Worm (Caenorhabditis elegans) whole organism, late embryonic: ENCODE data around the gene str-138.

Experiments used
- C08G9.2 ChIP-seq: sonication (generic microtip); optimal IDR thresholded peaks from 2 replicates; lab custom pipeline; 2016; ENCODE audit warnings: mild to moderate bottlenecking, missing genetic modification characterization, moderate library complexity, missing compliant biosample characterization
- K02D7.2 ChIP-seq: sonication (generic microtip); optimal IDR thresholded peaks from 2 replicates; lab custom pipeline; 2017; ENCODE audit warnings: mild to moderate bottlenecking, missing genetic modification characterization, missing compliant biosample characterization
- K09A11.1 ChIP-seq: sonication (generic microtip); optimal IDR thresholded peaks from 2 replicates; lab custom pipeline; 2017; ENCODE audit warnings: antibody characterized with exemption, mild to moderate bottlenecking, missing genetic modification characterization, missing compliant biosample characterization; ENCODE audit not compliant: insufficient read depth
- T23F11.4 ChIP-seq: fragments of 200-800 bp; sonication (Bioruptor generic); optimal IDR thresholded peaks from 2 replicates; lab custom pipeline; 2018; ENCODE audit warnings: mild to moderate bottlenecking, missing genetic modification characterization, missing compliant biosample characterization
- Y22D7AL.16 ChIP-seq: sonication (generic microtip); optimal IDR thresholded peaks from 2 replicates; lab custom pipeline; 2016; ENCODE audit warnings: missing genetic modification characterization, missing compliant biosample characterization
- ahr-1 ChIP-seq: sonication (generic microtip); optimal IDR thresholded peaks from 2 replicates; lab custom pipeline; 2016; ENCODE audit warnings: missing genetic modification characterization, missing compliant biosample characterization
- ceh-19 ChIP-seq: fragments of 200-800 bp; sonication (Bioruptor generic); optimal IDR thresholded peaks from 2 replicates; lab custom pipeline; 2018; ENCODE audit warnings: mild to moderate bottlenecking, missing genetic modification characterization, missing compliant biosample characterization
- ceh-2 ChIP-seq: sonication (generic microtip); optimal IDR thresholded peaks from 2 replicates; lab custom pipeline; 2016; ENCODE audit warnings: missing genotype, missing genetic modification characterization, missing compliant biosample characterization
- ceh-30 ChIP-seq: fragments of 150-350 bp; optimal IDR thresholded peaks from 2 replicates; lab custom pipeline; 2014; ENCODE audit warnings: missing biosample characterization, missing genetic modification characterization
- ceh-31 ChIP-seq: sonication (generic microtip); optimal IDR thresholded peaks from 2 replicates; lab custom pipeline; 2016; ENCODE audit warnings: missing genetic modification characterization, missing compliant biosample characterization
- ceh-48 ChIP-seq: sonication (generic microtip); optimal IDR thresholded peaks from 2 replicates; lab custom pipeline; 2016; ENCODE audit warnings: missing genetic modification characterization, inconsistent platforms, missing compliant biosample characterization
- ceh-6 ChIP-seq: fragments of 200-800 bp; sonication (Bioruptor generic); optimal IDR thresholded peaks from 2 replicates; lab custom pipeline; 2018; ENCODE audit warnings: mild to moderate bottlenecking, missing genetic modification characterization, missing compliant biosample characterization
- ceh-9 ChIP-seq: sonication (generic microtip); optimal IDR thresholded peaks from 2 replicates; lab custom pipeline; 2016; ENCODE audit warnings: mild to moderate bottlenecking, missing genetic modification characterization, inconsistent platforms, missing compliant biosample characterization
- che-1 ChIP-seq: sonication (generic microtip); optimal IDR thresholded peaks from 2 replicates; lab custom pipeline; 2016; ENCODE audit warnings: mild to moderate bottlenecking, missing genetic modification characterization, missing compliant biosample characterization
- dmd-4 ChIP-seq: sonication (generic microtip); optimal IDR thresholded peaks from 2 replicates; lab custom pipeline; 2016; ENCODE audit warnings: borderline replicate concordance, missing genetic modification characterization, missing compliant biosample characterization
- elt-2 ChIP-seq: sonication (generic microtip); optimal IDR thresholded peaks from 2 replicates; lab custom pipeline; 2016; ENCODE audit warnings: missing genetic modification reagents, missing genetic modification characterization, missing compliant biosample characterization
- ets-4 ChIP-seq: sonication (generic microtip); optimal IDR thresholded peaks from 2 replicates; lab custom pipeline; 2016; ENCODE audit warnings: missing genetic modification characterization, missing compliant biosample characterization
- eyg-1 ChIP-seq: sonication (generic microtip); optimal IDR thresholded peaks from 2 replicates; lab custom pipeline; 2016; ENCODE audit warnings: missing genotype, missing genetic modification characterization, missing compliant biosample characterization
- fax-1 ChIP-seq: sonication (generic microtip); optimal IDR thresholded peaks from 2 replicates; lab custom pipeline; 2016; ENCODE audit warnings: missing genotype, missing genetic modification characterization, missing compliant biosample characterization
- fkh-10 ChIP-seq: fragments of 150-350 bp; optimal IDR thresholded peaks from 2 replicates; lab custom pipeline; 2014; ENCODE audit warnings: missing biosample characterization, missing genetic modification reagents, missing genetic modification characterization
- fkh-6 ChIP-seq: sonication (generic microtip); optimal IDR thresholded peaks from 2 replicates; lab custom pipeline; 2016; ENCODE audit warnings: missing genetic modification characterization, missing compliant biosample characterization
- hlh-15 ChIP-seq: sonication (generic microtip); optimal IDR thresholded peaks from 2 replicates; lab custom pipeline; 2016; ENCODE audit warnings: missing genetic modification characterization, missing compliant biosample characterization
- madf-2 ChIP-seq: sonication (generic microtip); optimal IDR thresholded peaks from 2 replicates; lab custom pipeline; 2017; ENCODE audit warnings: missing genetic modification characterization, missing compliant biosample characterization
- mec-3 ChIP-seq: sonication (generic microtip); optimal IDR thresholded peaks from 2 replicates; lab custom pipeline; 2016; ENCODE audit warnings: borderline replicate concordance, missing genetic modification characterization, missing compliant biosample characterization
- nfya-1 ChIP-seq: sonication (generic microtip); optimal IDR thresholded peaks from 2 replicates; lab custom pipeline; 2017; ENCODE audit warnings: missing genetic modification characterization, mild to moderate bottlenecking, missing compliant biosample characterization, antibody characterized with exemption, moderate library complexity
- npax-4 ChIP-seq: sonication (generic microtip); optimal IDR thresholded peaks from 2 replicates; lab custom pipeline; 2016; ENCODE audit warnings: missing genetic modification characterization, missing compliant biosample characterization
- pag-3 ChIP-seq: sonication (generic microtip); optimal IDR thresholded peaks from 2 replicates; lab custom pipeline; 2016; ENCODE audit warnings: missing compliant biosample characterization, missing genetic modification characterization, borderline replicate concordance
- pat-9 ChIP-seq: fragments of 200-800 bp; sonication (Bioruptor generic); optimal IDR thresholded peaks from 2 replicates; lab custom pipeline; 2018; ENCODE audit warnings: mild to moderate bottlenecking, missing genetic modification characterization, moderate library complexity, missing compliant biosample characterization
- pax-1 ChIP-seq: fragments of 150-350 bp; optimal IDR thresholded peaks from 2 replicates; lab custom pipeline; 2014; ENCODE audit warnings: missing biosample characterization, missing genetic modification characterization
- pha-4 ChIP-seq: fragments of 150-350 bp; optimal IDR thresholded peaks from 2 replicates; lab custom pipeline; 2018; ENCODE audit warnings: missing biosample characterization, missing genetic modification reagents, missing genetic modification characterization
- pros-1 ChIP-seq: fragments of 150-350 bp; optimal IDR thresholded peaks from 2 replicates; lab custom pipeline; 2014; ENCODE audit warnings: missing biosample characterization, missing genetic modification reagents, missing genetic modification characterization
- rnt-1 ChIP-seq: sonication (generic microtip); optimal IDR thresholded peaks from 2 replicates; lab custom pipeline; 2016; ENCODE audit warnings: missing genetic modification characterization, missing compliant biosample characterization
- sox-4 ChIP-seq: sonication (generic microtip); optimal IDR thresholded peaks from 2 replicates; lab custom pipeline; 2017; ENCODE audit warnings: mild to moderate bottlenecking, missing genetic modification characterization, inconsistent platforms, missing compliant biosample characterization
- syd-9 ChIP-seq: sonication (generic microtip); optimal IDR thresholded peaks from 2 replicates; lab custom pipeline; 2016; ENCODE audit warnings: mild to moderate bottlenecking, missing genetic modification characterization, moderate library complexity, missing compliant biosample characterization
- tbx-2 ChIP-seq: sonication (generic microtip); optimal IDR thresholded peaks from 2 replicates; lab custom pipeline; 2016; ENCODE audit warnings: missing genetic modification characterization, missing compliant biosample characterization
- tbx-7 ChIP-seq: sonication (generic microtip); optimal IDR thresholded peaks from 2 replicates; lab custom pipeline; 2016; ENCODE audit warnings: missing genotype, missing genetic modification characterization, missing compliant biosample characterization
- unc-3 ChIP-seq, 2 experiments: fragments of 200-800 bp in 1 of 2; sonication (Bioruptor generic) in 1 of 2; sonication (generic microtip) in 1 of 2; conservative IDR thresholded peaks in 1 of 2; optimal IDR thresholded peaks in 1 of 2; 2 replicates each; pipeline versions ENCODE4 v1.3.6 to Lab custom; 2016 to 2022; ENCODE audit warnings: missing compliant biosample characterization in 2 of 2, missing genetic modification characterization in 2 of 2, missing genetic modification reagents in 1 of 2
- unc-42 ChIP-seq: sonication (generic microtip); optimal IDR thresholded peaks from 2 replicates; lab custom pipeline; 2016; ENCODE audit warnings: missing genotype, missing genetic modification characterization, missing compliant biosample characterization
- unc-86 ChIP-seq: sonication (generic microtip); optimal IDR thresholded peaks from 2 replicates; lab custom pipeline; 2016; ENCODE audit warnings: missing genetic modification characterization, missing compliant biosample characterization
- zip-5 ChIP-seq: sonication (generic microtip); optimal IDR thresholded peaks from 2 replicates; lab custom pipeline; 2016; ENCODE audit warnings: missing genetic modification characterization, missing compliant biosample characterization

str-138 gene

ce11 chrV:8075712-8076111, 17.3 kb downstream of the str-138 start, which contains the start of gene catp-3:
catp-3 (plus strand) TSS chrV:8076012.
- TF ChIP-seq ceh-9, result no peak
- no peak for TF ChIP-seq ceh-2 (tag; lab: Kevin White, UChicago)
- TF ChIP-seq pag-3, result no peak
- TF ChIP-seq eyg-1 (tag; lab: Kevin White, UChicago), result no peak
- no peak for TF ChIP-seq ets-4 (tag; lab: Kevin White, UChicago)
- TF ChIP-seq rnt-1 (tag; lab: Kevin White, UChicago), result no peak
- no peak for TF ChIP-seq tbx-2 (tag; lab: Kevin White, UChicago)
- no peak for TF ChIP-seq fkh-6 (tag; lab: Kevin White, UChicago)
- TF ChIP-seq tbx-7 (tag; lab: Kevin White, UChicago), result no peak
- no peak for TF ChIP-seq K09A11.1 (tag; lab: Kevin White, UChicago)

ce11 chrV:8079813-8080212, 21.4 kb downstream of the str-138 start:
- TF ChIP-seq T23F11.4 (GFP tag; lab: Kevin White, UChicago) (no peak), ceh-2 (tag; lab: Kevin White, UChicago) (no peak), unc-86 (no peak), ceh-30 (tag; lab: Kevin White, UChicago) (no peak), unc-3 (GFP tag; conservative IDR thresholded peaks at IDR 0.05; lab: Robert Waterston, UW) (no peak), unc-3 (tag; optimal IDR thresholded peaks at IDR 0.05; lab: Kevin White, UChicago) (no peak), hlh-15 (tag; lab: Kevin White, UChicago) (no peak), ceh-31 (no peak), ceh-48 (no peak)

ce11 chrV:8081579-8081978, 23.1 kb downstream of the str-138 start, which contains the start of gene str-131:
str-131 (minus strand) TSS chrV:8081679.
- TF ChIP-seq ceh-6 (no peak), unc-42 (tag; lab: Kevin White, UChicago) (no peak), ceh-31 (no peak), C08G9.2 (tag; lab: Kevin White, UChicago) (no peak), pat-9 (tag; lab: Kevin White, UChicago) (no peak), nfya-1 (tag; lab: Kevin White, UChicago) (no peak), che-1 (tag; lab: Kevin White, UChicago) (no peak), T23F11.4 (GFP tag; lab: Kevin White, UChicago) (no peak), tbx-2 (tag; lab: Kevin White, UChicago) (no peak), K02D7.2 (tag; lab: Kevin White, UChicago) (no peak), tbx-7 (tag; lab: Kevin White, UChicago) (no peak)

ce11 chrV:8085141-8085540, 26.7 kb downstream of the str-138 start, which contains the start of gene C09H5.7:
C09H5.7 (minus strand) TSS chrV:8085241.
- TF ChIP-seq unc-42 (tag; lab: Kevin White, UChicago) (no peak), Y22D7AL.16 (no peak), hlh-15 (tag; lab: Kevin White, UChicago) (no peak), sox-4 (no peak), ceh-19 (GFP tag; lab: Kevin White, UChicago) (no peak), elt-2 (tag; lab: Kevin White, UChicago) (no peak), madf-2 (tag; lab: Kevin White, UChicago) (no peak), npax-4 (tag; lab: Kevin White, UChicago) (no peak), ahr-1 (no peak), fkh-6 (tag; lab: Kevin White, UChicago) (no peak)

- TF ChIP-seq unc-42 (tag; lab: Kevin White, UChicago) (no peak), syd-9 (no peak), fax-1 (tag; lab: Kevin White, UChicago) (no peak), ahr-1 (no peak), zip-5 (tag; lab: Kevin White, UChicago) (no peak), rnt-1 (tag; lab: Kevin White, UChicago) (no peak), K02D7.2 (tag; lab: Kevin White, UChicago) (no peak), dmd-4 (no peak), nfya-1 (tag; lab: Kevin White, UChicago) (no peak), ets-4 (tag; lab: Kevin White, UChicago) (no peak), mec-3 (tag; lab: Kevin White, UChicago) (no peak), pag-3 (no peak), pros-1 (no peak), unc-3 (GFP tag; conservative IDR thresholded peaks at IDR 0.05; lab: Robert Waterston, UW) (no peak), unc-3 (tag; optimal IDR thresholded peaks at IDR 0.05; lab: Kevin White, UChicago) (no peak), pax-1 (tag; lab: Kevin White, UChicago) (no peak), pha-4 (no peak), ceh-6 (no peak), eyg-1 (tag; lab: Kevin White, UChicago) (no peak), fkh-10 (GFP tag; lab: Kevin White, UChicago) (no peak)
Measured at ce11 chrV:8090595-8090994, 32.1 kb downstream of the str-138 start, which contains the start of gene str-130. str-130 (minus strand) TSS chrV:8090695.
